Fruit fly (Drosophila melanogaster) whole organism, embryonic: Measurements from ENCODE around the gene Gss1.

ENCODE experiments used
- Adf1 ChIP-seq: fragments of 200-800 bp; sonication (Bioruptor generic); IDR thresholded peaks from 2 replicates; pipeline ENCODE4 v1.3.6; 2022; ENCODE audit warnings: missing biosample characterization, missing genetic modification characterization
- Antp ChIP-seq: fragments of 200-800 bp; sonication (Bioruptor generic); optimal IDR thresholded peaks from 3 replicates; lab custom pipeline; 2016; ENCODE audit warnings: missing biosample characterization, missing genetic modification characterization
- Atf6 ChIP-seq: fragments of 200-800 bp; sonication (Bioruptor generic); IDR thresholded peaks from 2 replicates; pipeline ENCODE4 v1.3.6; 2022; ENCODE audit warnings: missing biosample characterization, missing genetic modification characterization
- B-H2 ChIP-seq: fragments of 200-800 bp; sonication (Bioruptor generic); optimal IDR thresholded peaks from 2 replicates; lab custom pipeline; 2018; ENCODE audit warnings: missing biosample characterization, mild to moderate bottlenecking, missing genetic modification characterization
- CG11696 ChIP-seq: fragments of 200-800 bp; sonication (Bioruptor generic); IDR thresholded peaks from 2 replicates; pipeline ENCODE4 v1.3.6; 2022; ENCODE audit warnings: missing biosample characterization, missing genetic modification characterization
- CG14860 ChIP-seq: fragments of 200-800 bp; sonication (Bioruptor generic); IDR thresholded peaks from 3 replicates; pipeline ENCODE4 v1.3.6; 2022; ENCODE audit warnings: missing biosample characterization, missing genetic modification characterization; ENCODE audit not compliant: partially characterized antibody
- CG15479 ChIP-seq: fragments of 200-800 bp; sonication (Bioruptor generic); optimal IDR thresholded peaks from 3 replicates; lab custom pipeline; 2019; ENCODE audit warnings: missing biosample characterization, mild to moderate bottlenecking, missing genetic modification characterization, moderate library complexity
- CG17186 ChIP-seq: fragments of 200-800 bp; sonication (Bioruptor generic); optimal IDR thresholded peaks from 3 replicates; lab custom pipeline; 2017; ENCODE audit warnings: missing biosample characterization, missing genetic modification reagents, missing genetic modification characterization
- CG2889 ChIP-seq: fragments of 200-800 bp; sonication (Bioruptor generic); IDR thresholded peaks from 3 replicates; pipeline ENCODE4 v1.3.6; 2022; ENCODE audit warnings: missing biosample characterization, missing genetic modification characterization
- CG34376 ChIP-seq: fragments of 200-800 bp; sonication (Bioruptor generic); optimal IDR thresholded peaks from 2 replicates; lab custom pipeline; 2018; ENCODE audit warnings: missing biosample characterization, mild to moderate bottlenecking, missing genetic modification characterization
- CG6175 ChIP-seq: fragments of 200-800 bp; sonication (Bioruptor generic); IDR thresholded peaks from 3 replicates; pipeline ENCODE4 v1.3.6; 2022; ENCODE audit warnings: missing biosample characterization, missing genetic modification characterization
- CG6791 ChIP-seq: fragments of 200-800 bp; sonication (Bioruptor generic); IDR thresholded peaks from 3 replicates; pipeline ENCODE4 v1.3.6; 2022; ENCODE audit warnings: missing biosample characterization, missing genetic modification characterization; ENCODE audit not compliant: partially characterized antibody
- CG9817 ChIP-seq: fragments of 200-800 bp; sonication (Bioruptor generic); optimal IDR thresholded peaks from 2 replicates; lab custom pipeline; 2018; ENCODE audit warnings: missing biosample characterization, mild to moderate bottlenecking, missing genetic modification characterization, moderate library complexity
- CTCF ChIP-seq: fragments of 200-800 bp; sonication (Bioruptor generic); optimal IDR thresholded peaks from 2 replicates; lab custom pipeline; 2017; ENCODE audit warnings: missing biosample characterization, mild to moderate bottlenecking, missing genetic modification characterization, moderate library complexity
- CkIIα-i1 ChIP-seq: fragments of 200-800 bp; sonication (Bioruptor generic); IDR thresholded peaks from 2 replicates; pipeline ENCODE4 v1.3.6; 2022; ENCODE audit warnings: missing biosample characterization, missing genetic modification characterization
- D19B ChIP-seq: fragments of 200-800 bp; sonication (Bioruptor generic); optimal IDR thresholded peaks from 2 replicates; lab custom pipeline; 2017; ENCODE audit warnings: missing biosample characterization, mild to moderate bottlenecking, missing genetic modification characterization
- Eip74EF ChIP-seq, 2 experiments: fragments of 200-800 bp in 1 of 2; fragments of >200 bp in 1 of 2; sonication (Bioruptor generic) in 1 of 2; optimal IDR thresholded peaks; 2 replicates each; lab custom pipeline; 2017 to 2019; ENCODE audit warnings: missing biosample characterization in 2 of 2, missing genetic modification characterization in 2 of 2, mild to moderate bottlenecking in 1 of 2, moderate library complexity in 1 of 2
- Elba2 ChIP-seq: fragments of 200-800 bp; sonication (Bioruptor generic); optimal IDR thresholded peaks from 3 replicates; lab custom pipeline; 2016; ENCODE audit warnings: missing biosample characterization, missing genetic modification characterization
- Fer1 ChIP-seq: fragments of 200-800 bp; sonication (Bioruptor generic); optimal IDR thresholded peaks from 2 replicates; lab custom pipeline; 2017; ENCODE audit warnings: missing biosample characterization, mild to moderate bottlenecking, missing genetic modification characterization
- Fer2 ChIP-seq: fragments of 200-800 bp; sonication (Bioruptor generic); optimal IDR thresholded peaks from 2 replicates; lab custom pipeline; 2018; ENCODE audit warnings: missing biosample characterization, mild to moderate bottlenecking, missing genetic modification characterization, moderate library complexity
- HLH4C ChIP-seq: fragments of 200-800 bp; sonication (Bioruptor generic); IDR thresholded peaks from 3 replicates; pipeline ENCODE4 v1.3.6; 2022; ENCODE audit warnings: missing biosample characterization, missing genetic modification characterization; ENCODE audit not compliant: partially characterized antibody
- Hr39 ChIP-seq: fragments of >200 bp; optimal IDR thresholded peaks from 2 replicates; lab custom pipeline; 2017
- Hsf ChIP-seq: fragments of 200-800 bp; sonication (Bioruptor generic); optimal IDR thresholded peaks from 3 replicates; lab custom pipeline; 2016; ENCODE audit warnings: missing biosample characterization, missing genetic modification characterization
- Med ChIP-seq: fragments of 200-800 bp; sonication (Bioruptor generic); peaks from one replicate; lab custom pipeline; 2016; ENCODE audit warnings: missing biosample characterization, missing genetic modification characterization, mild to moderate bottlenecking, inconsistent platforms, moderate library complexity
- Meics ChIP-seq: fragments of 200-800 bp; sonication (Bioruptor generic); optimal IDR thresholded peaks from 2 replicates; lab custom pipeline; 2017; ENCODE audit warnings: missing biosample characterization, mild to moderate bottlenecking, missing genetic modification characterization
- Oli ChIP-seq: fragments of 200-800 bp; sonication (Bioruptor generic); optimal IDR thresholded peaks from 2 replicates; lab custom pipeline; 2018; ENCODE audit warnings: missing biosample characterization, mild to moderate bottlenecking, missing genetic modification characterization, moderate library complexity
- Opbp ChIP-seq: fragments of 200-800 bp; sonication (Bioruptor generic); IDR thresholded peaks from 3 replicates; pipeline ENCODE4 v1.3.6; 2022; ENCODE audit warnings: missing biosample characterization, missing genetic modification characterization; ENCODE audit not compliant: partially characterized antibody
- PHDP ChIP-seq: fragments of 200-800 bp; sonication (Bioruptor generic); optimal IDR thresholded peaks from 3 replicates; lab custom pipeline; 2018; ENCODE audit warnings: missing biosample characterization, mild to moderate bottlenecking, missing genetic modification characterization, moderate library complexity
- Poxn ChIP-seq: fragments of 200-800 bp; sonication (Bioruptor generic); IDR thresholded peaks from 2 replicates; pipeline ENCODE4 v1.3.6; 2022; ENCODE audit warnings: missing biosample characterization, missing genetic modification characterization
- abd-A ChIP-seq: fragments of 200-800 bp; sonication (Bioruptor generic); optimal IDR thresholded peaks from 3 replicates; lab custom pipeline; 2019; ENCODE audit warnings: missing biosample characterization, mild to moderate bottlenecking, missing genetic modification characterization, moderate library complexity
- cad ChIP-seq: fragments of >200 bp; optimal IDR thresholded peaks from 2 replicates; lab custom pipeline; 2017; ENCODE audit warnings: missing biosample characterization, missing genetic modification characterization
- chinmo ChIP-seq: fragments of 200-800 bp; sonication (Bioruptor generic); IDR thresholded peaks from 4 replicates; pipeline ENCODE4 v1.3.6; 2022; ENCODE audit warnings: missing biosample characterization, missing genetic modification characterization; ENCODE audit not compliant: partially characterized antibody
- dpn ChIP-seq, 2 experiments: fragments of 200-800 bp; sonication (Bioruptor generic); optimal IDR thresholded peaks; 3 replicates each; lab custom pipeline; 2016; ENCODE audit warnings: missing biosample characterization in 2 of 2, missing genetic modification characterization in 2 of 2
- dysf ChIP-seq: fragments of 200-800 bp; sonication (Bioruptor generic); IDR thresholded peaks from 3 replicates; pipeline ENCODE4 v1.3.6; 2022; ENCODE audit warnings: missing biosample characterization, missing genetic modification characterization
- esg ChIP-seq: fragments of 200-800 bp; sonication (Bioruptor generic); conservative IDR thresholded peaks from 2 replicates; pipeline ENCODE4 v1.3.6; 2022; ENCODE audit warnings: missing biosample characterization, missing genetic modification characterization
- eve ChIP-seq, 2 experiments: fragments of >200 bp; optimal IDR thresholded peaks; 2 replicates each; lab custom pipeline; 2017; ENCODE audit warnings: missing biosample characterization in 2 of 2, missing genetic modification characterization in 2 of 2
- fd102C ChIP-seq: fragments of 200-800 bp; sonication (Bioruptor generic); optimal IDR thresholded peaks from 2 replicates; lab custom pipeline; 2018; ENCODE audit warnings: missing biosample characterization, mild to moderate bottlenecking, missing genetic modification characterization, moderate library complexity
- insv ChIP-seq, 2 experiments: fragments of 200-800 bp; sonication (Bioruptor generic); optimal IDR thresholded peaks; 3 replicates each; lab custom pipeline; 2016 to 2018; ENCODE audit warnings: missing biosample characterization in 2 of 2, missing genetic modification characterization in 2 of 2
- klu ChIP-seq: fragments of 200-800 bp; sonication (Bioruptor generic); IDR thresholded peaks from 2 replicates; pipeline ENCODE4 v1.3.6; 2022; ENCODE audit warnings: missing biosample characterization, missing genetic modification characterization
- lov ChIP-seq, 2 experiments: fragments of 200-800 bp in 1 of 2; fragments of >200 bp in 1 of 2; sonication (Bioruptor generic) in 1 of 2; IDR thresholded peaks in 1 of 2; optimal IDR thresholded peaks in 1 of 2; 2 replicates in 1 of 2; 3 replicates in 1 of 2; pipeline versions ENCODE4 v1.3.6 to Lab custom; 2017 to 2022; ENCODE audit warnings: missing biosample characterization in 1 of 2, missing genetic modification characterization in 1 of 2
- otp ChIP-seq: fragments of 200-800 bp; sonication (Bioruptor generic); IDR thresholded peaks from 3 replicates; pipeline ENCODE4, ENCODE4 v1.3.6; 2022; ENCODE audit warnings: missing biosample characterization, missing genetic modification characterization
- pfk ChIP-seq: fragments of 200-800 bp; sonication (Bioruptor generic); optimal IDR thresholded peaks from 2 replicates; lab custom pipeline; 2018; ENCODE audit warnings: missing biosample characterization, mild to moderate bottlenecking, missing genetic modification characterization, moderate library complexity
- pita ChIP-seq: fragments of 200-800 bp; sonication (Bioruptor generic); optimal IDR thresholded peaks from 2 replicates; lab custom pipeline; 2017; ENCODE audit warnings: missing biosample characterization, mild to moderate bottlenecking, missing genetic modification characterization
- ro ChIP-seq: fragments of 200-800 bp; sonication (Bioruptor generic); IDR thresholded peaks from 2 replicates; pipeline ENCODE4 v1.3.6; 2022; ENCODE audit warnings: missing biosample characterization, missing genetic modification characterization
- sens ChIP-seq: fragments of 200-800 bp; sonication (Bioruptor generic); peaks from one replicate; lab custom pipeline; 2016; ENCODE audit warnings: missing biosample characterization, missing genetic modification characterization
- sna ChIP-seq: fragments of 200-800 bp; sonication (Bioruptor generic); IDR thresholded peaks from 2 replicates; pipeline ENCODE4 v1.3.6; 2022; ENCODE audit warnings: missing biosample characterization, missing genetic modification characterization; ENCODE audit not compliant: partially characterized antibody
- ssp ChIP-seq: fragments of 200-800 bp; sonication (Bioruptor generic); IDR thresholded peaks from 2 replicates; pipeline ENCODE4 v1.3.6; 2022; ENCODE audit warnings: missing biosample characterization, missing genetic modification characterization
- stwl ChIP-seq: fragments of 200-800 bp; sonication (Bioruptor generic); optimal IDR thresholded peaks from 3 replicates; lab custom pipeline; 2018; ENCODE audit warnings: missing biosample characterization, mild to moderate bottlenecking, missing genetic modification characterization, moderate library complexity
- tap ChIP-seq: fragments of 200-800 bp; optimal IDR thresholded peaks from 3 replicates; lab custom pipeline; 2019; ENCODE audit warnings: missing biosample characterization, mild to moderate bottlenecking, missing genetic modification characterization, moderate library complexity
- twi ChIP-seq: fragments of 200-800 bp; optimal IDR thresholded peaks from 2 replicates; lab custom pipeline; 2019; ENCODE audit warnings: missing biosample characterization, mild to moderate bottlenecking, missing genetic modification characterization, moderate library complexity

Gene Gss1

dm6 chrX:17884567-17884966 is 4.8 kb upstream of the Gss1 start:
- no peak for TF ChIP-seq Oli (tag; lab: Kevin White, UChicago)
- no peak for TF ChIP-seq CkIIα-i1
- TF ChIP-seq lov (optimal IDR thresholded peaks at IDR 0.05; lab: Kevin White, UChicago), result no peak
- 0 out of 3 replicates have a peak, but pooled peaks have one; percentile 24 for TF ChIP-seq lov (GFP tag; IDR thresholded peaks at IDR 0.05; lab: Robert Waterston, UW)
- TF ChIP-seq dpn (GFP tag; optimal IDR thresholded peaks at IDR 0.05; lab: Kevin White, UChicago), result no peak
- TF ChIP-seq fd102C (GFP tag; lab: Kevin White, UChicago), result no peak
- TF ChIP-seq Fer2 (tag; lab: Kevin White, UChicago), result no peak
- no peak for TF ChIP-seq CG34376
- TF ChIP-seq Opbp (GFP tag; lab: Robert Waterston, UW), result no peak
- peak; percentile 53 for TF ChIP-seq Med (GFP tag; lab: Kevin White, UChicago)
- 0 out of 3 replicates have a peak, but pooled peaks have one; percentile 10 for TF ChIP-seq CG2889 (GFP tag; lab: Robert Waterston, UW)
- TF ChIP-seq Poxn, result no peak
- TF ChIP-seq tap (tag; lab: Kevin White, UChicago), result no peak
- no peak for TF ChIP-seq Adf1
- TF ChIP-seq esg (GFP tag; lab: Robert Waterston, UW), result no peak
- no peak for TF ChIP-seq klu (GFP tag; lab: Robert Waterston, UW)
- TF ChIP-seq ssp, result no peak
- peak; percentile 50; the same call in 1 of the 3 replicates for TF ChIP-seq CG6791 (GFP tag; lab: Robert Waterston, UW)
- TF ChIP-seq PHDP (tag; lab: Kevin White, UChicago), result no peak
- TF ChIP-seq CG11696 (GFP tag; lab: Robert Waterston, UW), result no peak
- TF ChIP-seq twi (tag; lab: Kevin White, UChicago), result no peak
- TF ChIP-seq abd-A, result no peak
- TF ChIP-seq stwl (tag; lab: Kevin White, UChicago), result peak; percentile 31
- TF ChIP-seq CG9817, result no peak
- peak; percentile 89 for TF ChIP-seq CTCF
- TF ChIP-seq HLH4C (GFP tag; lab: Robert Waterston, UW), result 0 out of 3 replicates have a peak, but pooled peaks have one; percentile 40
- TF ChIP-seq Hr39 (lab: Kevin White, UChicago), result no peak
- TF ChIP-seq otp (GFP tag; lab: Robert Waterston, UW), result no peak
- peak; percentile 24 for TF ChIP-seq pita (GFP tag; lab: Kevin White, UChicago)

dm6 chrX:17885295-17885694 is 4.1 kb upstream of the Gss1 start:
- no peak for TF ChIP-seq B-H2 (GFP tag; lab: Kevin White, UChicago)
- TF ChIP-seq sens (GFP tag; lab: Kevin White, UChicago), result peak; percentile 55
- TF ChIP-seq D19B (GFP tag; lab: Kevin White, UChicago), result no peak
- TF ChIP-seq CG15479 (GFP tag; lab: Kevin White, UChicago), result peak; percentile 30
- TF ChIP-seq chinmo (GFP tag; lab: Robert Waterston, UW), result 0 out of 4 replicates have a peak, but pooled peaks have one; percentile 62
- peak; percentile 20 for TF ChIP-seq stwl (tag; lab: Kevin White, UChicago)

- TF ChIP-seq pfk (GFP tag; lab: Kevin White, UChicago) (no peak), Meics (GFP tag; lab: Kevin White, UChicago) (no peak), CG17186 (GFP tag; lab: Kevin White, UChicago) (peak; percentile 98), ro (GFP tag; lab: Robert Waterston, UW) (no peak), eve (GFP tag; optimal IDR thresholded peaks at IDR 0.05; lab: Kevin White, UChicago) (peak in 1 of 2 experiments; percentile 70), sna (GFP tag; lab: Robert Waterston, UW) (no peak), Fer1 (GFP tag; lab: Kevin White, UChicago) (no peak), Antp (GFP tag; lab: Kevin White, UChicago) (no peak), Hsf (no peak), cad (GFP tag; lab: Kevin White, UChicago) (peak; percentile 29), Atf6 (GFP tag; lab: Robert Waterston, UW) (no peak), Eip74EF (GFP tag; optimal IDR thresholded peaks at IDR 0.05; lab: Kevin White, UChicago) (no peak), insv (GFP tag; optimal IDR thresholded peaks at IDR 0.05; lab: Kevin White, UChicago) (peak; percentile 78 to 96), CG6175 (GFP tag; lab: Robert Waterston, UW) (no peak), CG14860 (GFP tag; lab: Robert Waterston, UW) (no peak), dysf (GFP tag; lab: Robert Waterston, UW) (no peak), Elba2 (GFP tag; lab: Kevin White, UChicago) (peak; percentile 48)
Measured at dm6 chrX:17886107-17886448, 3.3 kb upstream of the Gss1 start.
